Worm (Caenorhabditis elegans) whole organism, young adult: Measurements from ENCODE around the gene T09F5.20.

ENCODE experiments used
- F22D6.2 ChIP-seq: sonication (generic microtip); optimal IDR thresholded peaks from 2 replicates; lab custom pipeline; 2016; ENCODE audit warnings: mild to moderate bottlenecking, missing genetic modification characterization, missing compliant biosample characterization
- F23B12.7 ChIP-seq: sonication (generic microtip); optimal IDR thresholded peaks from 2 replicates; lab custom pipeline; 2017; ENCODE audit warnings: missing genetic modification characterization, mild to moderate bottlenecking, missing compliant biosample characterization, antibody characterized with exemption, moderate library complexity; ENCODE audit not compliant: insufficient read depth
- F55B11.4 ChIP-seq: sonication (generic microtip); optimal IDR thresholded peaks from 2 replicates; lab custom pipeline; 2016; ENCODE audit warnings: missing compliant biosample characterization, missing genetic modification characterization, borderline replicate concordance; ENCODE audit not compliant: insufficient read depth
- K12H6.12 ChIP-seq: fragments of 200-800 bp; sonication (Bioruptor generic); optimal IDR thresholded peaks from 2 replicates; lab custom pipeline; 2018; ENCODE audit warnings: mild to moderate bottlenecking, missing genetic modification characterization, missing compliant biosample characterization
- T07F8.4 ChIP-seq: sonication (generic microtip); optimal IDR thresholded peaks from 2 replicates; lab custom pipeline; 2016; ENCODE audit warnings: mild to moderate bottlenecking, missing genetic modification characterization, moderate library complexity, missing compliant biosample characterization
- T26A5.8 ChIP-seq: sonication (generic microtip); optimal IDR thresholded peaks from 2 replicates; lab custom pipeline; 2016; ENCODE audit warnings: missing genetic modification characterization, missing compliant biosample characterization
- Y53G8AR.9 ChIP-seq: fragments of 200-800 bp; sonication (Bioruptor generic); conservative IDR thresholded peaks from 2 replicates; pipeline ENCODE4 v1.3.6; 2022; ENCODE audit warnings: missing genetic modification reagents, missing genetic modification characterization, missing compliant biosample characterization
- Y67H2A.10 ChIP-seq: fragments of 200-800 bp; sonication (Bioruptor generic); conservative IDR thresholded peaks from 2 replicates; pipeline ENCODE4 v1.3.6; 2022; ENCODE audit warnings: missing genetic modification reagents, missing genetic modification characterization, missing compliant biosample characterization
- Y79H2A.3 ChIP-seq: fragments of 200-800 bp; sonication (Bioruptor generic); conservative IDR thresholded peaks from 2 replicates; pipeline ENCODE4 v1.3.6; 2022; ENCODE audit warnings: missing genetic modification reagents, missing genetic modification characterization, missing compliant biosample characterization
- ZK185.1 ChIP-seq: sonication (generic microtip); optimal IDR thresholded peaks from 2 replicates; lab custom pipeline; 2016; ENCODE audit warnings: mild to moderate bottlenecking, missing genetic modification characterization, missing compliant biosample characterization; ENCODE audit not compliant: poor library complexity, severe bottlenecking
- akir-1 ChIP-seq: fragments of 200-800 bp; sonication (Bioruptor generic); optimal IDR thresholded peaks from 2 replicates; lab custom pipeline; 2018; ENCODE audit warnings: mild to moderate bottlenecking, missing genetic modification characterization, moderate library complexity, missing compliant biosample characterization
- atf-7 ChIP-seq: sonication (generic microtip); optimal IDR thresholded peaks from 2 replicates; lab custom pipeline; 2017; ENCODE audit warnings: mild to moderate bottlenecking, missing genetic modification characterization, missing compliant biosample characterization
- attf-5 ChIP-seq: fragments of 200-800 bp; sonication (Bioruptor generic); optimal IDR thresholded peaks from 2 replicates; lab custom pipeline; 2018; ENCODE audit warnings: mild to moderate bottlenecking, missing genetic modification characterization, missing compliant biosample characterization
- bed-2 ChIP-seq: fragments of 200-800 bp; sonication (Bioruptor generic); IDR thresholded peaks from 2 replicates; pipeline ENCODE4 v1.3.6; 2022; ENCODE audit warnings: missing genetic modification reagents, missing genetic modification characterization, missing compliant biosample characterization
- ccch-3 ChIP-seq: fragments of 200-800 bp; sonication (Bioruptor generic); optimal IDR thresholded peaks from 2 replicates; lab custom pipeline; 2018; ENCODE audit warnings: mild to moderate bottlenecking, missing genetic modification characterization, missing compliant biosample characterization
- cebp-1 ChIP-seq, 2 experiments: fragments of 200-800 bp in 1 of 2; sonication (Bioruptor generic) in 1 of 2; sonication (generic microtip) in 1 of 2; IDR thresholded peaks in 1 of 2; optimal IDR thresholded peaks in 1 of 2; 2 replicates each; pipeline versions ENCODE4 v1.3.6 to Lab custom; 2017 to 2022; ENCODE audit warnings: missing compliant biosample characterization in 2 of 2, missing genetic modification characterization in 2 of 2, mild to moderate bottlenecking in 1 of 2, missing genetic modification reagents in 1 of 2, moderate library complexity in 1 of 2
- ceh-79 ChIP-seq: sonication (generic microtip); optimal IDR thresholded peaks from 2 replicates; lab custom pipeline; 2017; ENCODE audit warnings: mild to moderate bottlenecking, missing genetic modification characterization, missing compliant biosample characterization
- die-1 ChIP-seq: sonication (generic microtip); optimal IDR thresholded peaks from 2 replicates; lab custom pipeline; 2016; ENCODE audit warnings: missing genotype, mild to moderate bottlenecking, missing genetic modification characterization, missing compliant biosample characterization
- dpl-1 ChIP-seq: fragments of 150-350 bp; optimal IDR thresholded peaks from 2 replicates; lab custom pipeline; 2014; ENCODE audit warnings: missing biosample characterization, missing genetic modification reagents, missing genetic modification characterization
- egrh-3 ChIP-seq: fragments of 200-800 bp; sonication (Bioruptor generic); IDR thresholded peaks from 2 replicates; pipeline ENCODE4 v1.3.6; 2022; ENCODE audit warnings: missing genetic modification reagents, missing genetic modification characterization, missing compliant biosample characterization
- ets-4 ChIP-seq: fragments of 200-800 bp; sonication (Bioruptor generic); optimal IDR thresholded peaks from 2 replicates; lab custom pipeline; 2018; ENCODE audit warnings: mild to moderate bottlenecking, missing genetic modification characterization, missing compliant biosample characterization
- gei-17 ChIP-seq: fragments of 200-800 bp; sonication (Bioruptor generic); optimal IDR thresholded peaks from 2 replicates; lab custom pipeline; 2018; ENCODE audit warnings: mild to moderate bottlenecking, missing genetic modification characterization, missing compliant biosample characterization
- hmg-1.2 ChIP-seq: fragments of 200-800 bp; sonication (Bioruptor generic); IDR thresholded peaks from 2 replicates; pipeline ENCODE4 v1.3.6; 2022; ENCODE audit warnings: missing genetic modification reagents, missing genetic modification characterization, missing compliant biosample characterization
- hrde-1 ChIP-seq: sonication (generic microtip); optimal IDR thresholded peaks from 2 replicates; lab custom pipeline; 2016; ENCODE audit warnings: missing genetic modification characterization, mild to moderate bottlenecking, missing compliant biosample characterization, moderate library complexity, missing genotype, missing genetic modification reagents, borderline replicate concordance
- let-607 ChIP-seq, 2 experiments: fragments of 200-800 bp in 1 of 2; sonication (Bioruptor generic) in 1 of 2; sonication (generic microtip) in 1 of 2; optimal IDR thresholded peaks; 2 replicates each; lab custom pipeline; 2016 to 2018; ENCODE audit warnings: mild to moderate bottlenecking in 2 of 2, missing compliant biosample characterization in 2 of 2, missing genetic modification characterization in 2 of 2, moderate library complexity in 2 of 2, missing genotype in 1 of 2
- lin-40 ChIP-seq: sonication (generic microtip); optimal IDR thresholded peaks from 2 replicates; lab custom pipeline; 2016; ENCODE audit warnings: missing genetic modification characterization, mild to moderate bottlenecking, missing compliant biosample characterization, missing genotype, missing genetic modification reagents
- lir-1 ChIP-seq: fragments of 200-800 bp; sonication (Bioruptor generic); conservative IDR thresholded peaks from 2 replicates; pipeline ENCODE4 v1.3.6; 2022; ENCODE audit warnings: missing genetic modification reagents, missing genetic modification characterization, missing compliant biosample characterization
- lsy-27 ChIP-seq: sonication (generic microtip); optimal IDR thresholded peaks from 2 replicates; lab custom pipeline; 2017; ENCODE audit warnings: missing genetic modification characterization, mild to moderate bottlenecking, missing compliant biosample characterization, antibody characterized with exemption, missing genotype, borderline replicate concordance; ENCODE audit not compliant: insufficient read depth
- madf-3 ChIP-seq: fragments of 200-800 bp; sonication (Bioruptor generic); IDR thresholded peaks from 2 replicates; pipeline ENCODE4 v1.3.6; 2022; ENCODE audit warnings: missing genetic modification reagents, missing genetic modification characterization, missing compliant biosample characterization
- madf-6 ChIP-seq: fragments of 200-800 bp; sonication (Bioruptor generic); IDR thresholded peaks from 2 replicates; pipeline ENCODE4 v1.3.6; 2022; ENCODE audit warnings: missing genetic modification reagents, missing genetic modification characterization, missing compliant biosample characterization
- mel-28 ChIP-seq: sonication (generic microtip); optimal IDR thresholded peaks from 2 replicates; lab custom pipeline; 2016; ENCODE audit warnings: borderline replicate concordance, mild to moderate bottlenecking, missing genetic modification characterization, missing compliant biosample characterization
- mes-4 ChIP-seq: sonication (generic microtip); optimal IDR thresholded peaks from 2 replicates; lab custom pipeline; 2016; ENCODE audit warnings: missing genotype, missing genetic modification characterization, missing compliant biosample characterization
- nfya-1 ChIP-seq: sonication (generic microtip); optimal IDR thresholded peaks from 2 replicates; lab custom pipeline; 2017; ENCODE audit warnings: antibody characterized with exemption, missing compliant biosample characterization, missing genetic modification characterization, borderline replicate concordance; ENCODE audit not compliant: insufficient read depth
- nfya-2 ChIP-seq: fragments of 200-800 bp; sonication (Bioruptor generic); IDR thresholded peaks from 2 replicates; pipeline ENCODE4 v1.3.6; 2022; ENCODE audit warnings: missing genetic modification reagents, missing genetic modification characterization, missing compliant biosample characterization
- nfyb-1 ChIP-seq: fragments of 200-800 bp; sonication (Bioruptor generic); IDR thresholded peaks from 2 replicates; pipeline ENCODE4 v1.3.6; 2022; ENCODE audit warnings: missing genetic modification reagents, missing genetic modification characterization, missing compliant biosample characterization
- nhr-120 ChIP-seq: fragments of 200-800 bp; sonication (Bioruptor generic); IDR thresholded peaks from 2 replicates; pipeline ENCODE4 v1.3.6; 2022; ENCODE audit warnings: missing genetic modification characterization, missing compliant biosample characterization
- rec-8 ChIP-seq, 2 experiments: sonication (generic microtip); optimal IDR thresholded peaks; 2 replicates each; lab custom pipeline; 2016; ENCODE audit warnings: mild to moderate bottlenecking in 2 of 2, missing genetic modification characterization in 2 of 2, missing genetic modification reagents in 2 of 2, missing genotype in 2 of 2, missing biosample characterization in 1 of 2, missing compliant biosample characterization in 1 of 2, moderate library complexity in 1 of 2
- rpc-1 ChIP-seq, 2 experiments: fragments of 150-350 bp in 1 of 2; sonication (generic microtip) in 1 of 2; optimal IDR thresholded peaks; 2 replicates each; lab custom pipeline; 2014 to 2018; ENCODE audit warnings: missing biosample characterization in 1 of 2, missing genetic modification characterization in 1 of 2, missing genetic modification reagents in 1 of 2, missing genotype in 1 of 2
- snpc-1.3 ChIP-seq: sonication (generic microtip); optimal IDR thresholded peaks from 2 replicates; lab custom pipeline; 2017; ENCODE audit warnings: missing genetic modification characterization, mild to moderate bottlenecking, missing compliant biosample characterization, antibody characterized with exemption, moderate library complexity, missing genotype, missing genetic modification reagents; ENCODE audit not compliant: insufficient read depth
- unc-62 ChIP-seq: fragments of 150-350 bp; optimal IDR thresholded peaks from 2 replicates; lab custom pipeline; 2014; ENCODE audit warnings: missing biosample characterization, missing genetic modification reagents, missing genetic modification characterization
- ztf-3 ChIP-seq: fragments of 200-800 bp; sonication (Bioruptor generic); optimal IDR thresholded peaks from 2 replicates; lab custom pipeline; 2018; ENCODE audit warnings: mild to moderate bottlenecking, missing genetic modification characterization, missing compliant biosample characterization
- ztf-6 ChIP-seq: fragments of 200-800 bp; sonication (Bioruptor generic); IDR thresholded peaks from 2 replicates; pipeline ENCODE4 v1.3.6; 2022; ENCODE audit warnings: missing genetic modification reagents, missing genetic modification characterization, missing compliant biosample characterization

The T09F5.20 gene

DNA sequence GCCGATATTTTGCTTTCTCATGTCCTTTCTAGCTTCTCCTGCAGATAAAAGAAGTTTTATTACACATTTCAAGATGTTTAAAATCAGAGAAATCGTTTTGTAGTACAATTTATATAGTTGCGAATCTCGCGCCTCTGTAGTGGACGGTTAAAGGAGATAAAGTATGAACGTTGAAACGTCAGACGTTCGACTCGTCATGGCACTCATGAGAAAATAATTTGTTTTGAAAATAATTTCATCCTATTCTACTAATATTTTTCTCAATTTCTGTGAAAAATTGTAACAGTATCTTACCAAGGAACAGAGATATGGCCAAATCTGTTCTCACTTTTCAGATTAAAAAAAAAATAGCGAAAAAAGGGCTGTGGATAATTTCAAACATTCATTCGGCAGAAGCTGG, at the start of gene T09F5.20:
TSS of gene T09F5.20 (minus strand) at position 101 of the 400 bp plus-strand sequence.
- no peak for TF ChIP-seq ceh-79
- no peak for TF ChIP-seq mes-4 (tag; lab: Kevin White, UChicago)
- no peak for TF ChIP-seq K12H6.12 (tag; lab: Kevin White, UChicago)
- TF ChIP-seq T26A5.8 (tag; lab: Kevin White, UChicago), result no peak
- no peak for TF ChIP-seq F22D6.2 (tag; lab: Kevin White, UChicago)
- no peak for TF ChIP-seq rec-8 (tag; optimal IDR thresholded peaks at IDR 0.05; lab: Kevin White, UChicago)
- TF ChIP-seq ztf-3 (GFP tag; lab: Kevin White, UChicago), result no peak
- no peak for TF ChIP-seq lin-40
- no peak for TF ChIP-seq F23B12.7
- TF ChIP-seq nfya-1, result no peak
- no peak for TF ChIP-seq mel-28 (tag; lab: Kevin White, UChicago)
- TF ChIP-seq bed-2 (GFP tag; lab: Robert Waterston, UW), result no peak
- TF ChIP-seq ZK185.1 (tag; lab: Kevin White, UChicago), result no peak
- no peak for TF ChIP-seq akir-1 (GFP tag; lab: Kevin White, UChicago)

DNA sequence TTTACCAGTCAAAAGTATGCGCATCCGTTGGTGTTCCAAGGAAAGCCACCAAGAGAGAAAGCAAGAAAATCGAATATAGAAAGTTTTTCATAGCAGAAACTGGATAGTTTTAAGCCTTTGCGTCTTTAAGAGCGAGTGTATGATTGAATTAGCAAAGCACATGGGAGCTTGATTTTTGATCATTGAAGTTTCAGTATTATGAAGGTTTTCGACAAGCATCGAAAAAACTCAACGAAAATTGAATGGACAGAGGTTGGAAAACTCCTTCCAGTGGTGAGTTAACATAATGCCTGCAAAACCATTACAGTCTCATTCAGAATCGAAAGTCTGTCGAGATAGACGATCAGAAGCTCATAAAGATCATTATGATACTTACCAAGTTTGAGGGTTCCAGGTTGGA, 46.2 kb upstream of the T09F5.20 start, which contains the start of gene Y75B12B.13:
TSS of gene Y75B12B.13 (minus strand) at position 101 of the 400 bp plus-strand sequence.
- TF ChIP-seq lir-1 (GFP tag; lab: Robert Waterston, UW) (no peak), ets-4 (GFP tag; lab: Kevin White, UChicago) (no peak), Y67H2A.10 (no peak), egrh-3 (GFP tag; lab: Robert Waterston, UW) (no peak), madf-6 (GFP tag; lab: Robert Waterston, UW) (no peak), ztf-3 (GFP tag; lab: Kevin White, UChicago) (no peak), atf-7 (no peak), ccch-3 (GFP tag; lab: Kevin White, UChicago) (no peak), hmg-1.2 (GFP tag; lab: Robert Waterston, UW) (no peak), Y79H2A.3 (GFP tag; lab: Robert Waterston, UW) (no peak), mel-28 (tag; lab: Kevin White, UChicago) (no peak), gei-17 (GFP tag; lab: Kevin White, UChicago) (no peak), bed-2 (GFP tag; lab: Robert Waterston, UW) (no peak), attf-5 (no peak), Y53G8AR.9 (no peak)

DNA sequence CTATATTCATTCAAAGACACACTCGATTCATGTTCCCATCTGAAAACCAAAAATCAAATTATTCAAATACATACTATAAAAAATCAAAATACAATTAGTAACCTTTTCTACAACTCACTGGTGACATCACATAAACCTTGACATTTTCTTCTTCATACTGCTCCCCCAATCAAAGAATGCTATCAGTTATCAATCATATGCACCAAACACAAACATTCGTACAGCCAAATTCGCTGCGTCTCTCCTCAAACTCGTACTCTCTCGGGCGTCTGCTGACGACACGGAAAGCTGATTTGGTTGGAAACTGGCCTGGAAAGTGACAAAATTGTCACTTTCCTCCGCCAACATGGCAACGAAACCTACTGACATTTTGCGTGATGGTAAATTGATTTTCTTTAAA, 44.7 kb upstream of the T09F5.20 start, which contains the start of gene plc-2:
TSS of gene plc-2 (plus strand) at position 196 of the 400 bp plus-strand sequence.
- TF ChIP-seq rpc-1 (optimal IDR thresholded peaks at IDR 0.05; lab: Kevin White, UChicago) (no peak), rpc-1 (tag; optimal IDR thresholded peaks at IDR 0.05; lab: Kevin White, UChicago) (no peak), atf-7 (no peak), cebp-1 (GFP tag; IDR thresholded peaks at IDR 0.05; lab: Robert Waterston, UW) (no peak), cebp-1 (tag; optimal IDR thresholded peaks at IDR 0.05; lab: Kevin White, UChicago) (peak; percentile 14), nfya-2 (no peak), hrde-1 (tag; lab: Kevin White, UChicago) (no peak), attf-5 (peak; percentile 5), snpc-1.3 (tag; lab: Kevin White, UChicago) (no peak), nfyb-1 (GFP tag; lab: Robert Waterston, UW) (0 out of 2 replicates have a peak, but pooled peaks have one; percentile 44), T07F8.4 (tag; lab: Kevin White, UChicago) (no peak), let-607 (tag; optimal IDR thresholded peaks at IDR 0.05; lab: Kevin White, UChicago) (peak; percentile 12 to 14), die-1 (tag; lab: Kevin White, UChicago) (no peak), lsy-27 (tag; lab: Kevin White, UChicago) (no peak), T26A5.8 (tag; lab: Kevin White, UChicago) (no peak), dpl-1 (GFP tag; lab: Kevin White, UChicago) (no peak), ets-4 (GFP tag; lab: Kevin White, UChicago) (peak; percentile 25), K12H6.12 (tag; lab: Kevin White, UChicago) (no peak), unc-62 (GFP tag; lab: Kevin White, UChicago) (no peak), nhr-120 (GFP tag; lab: Robert Waterston, UW) (no peak), madf-3 (GFP tag; lab: Robert Waterston, UW) (no peak), rec-8 (tag; optimal IDR thresholded peaks at IDR 0.05; lab: Kevin White, UChicago) (no peak), akir-1 (GFP tag; lab: Kevin White, UChicago) (no peak), ztf-6 (GFP tag; lab: Robert Waterston, UW) (no peak), F55B11.4 (tag; lab: Kevin White, UChicago) (no peak)
